Worm (Caenorhabditis elegans) whole organism, mixed stage, embryonic: Measurements from ENCODE around the gene T25B2.2.

ENCODE experiments used
- bed-3 ChIP-seq: fragments of 200-800 bp; sonication (Bioruptor generic); optimal IDR thresholded peaks from 3 replicates; lab custom pipeline; 2018; ENCODE audit warnings: mild to moderate bottlenecking, missing genetic modification characterization, moderate library complexity, missing compliant biosample characterization
- ces-1 ChIP-seq: fragments of 150-350 bp; optimal IDR thresholded peaks from 2 replicates; lab custom pipeline; 2014; ENCODE audit warnings: missing biosample characterization, missing genetic modification reagents, missing genetic modification characterization
- elt-1 ChIP-seq: sonication (generic microtip); optimal IDR thresholded peaks from 2 replicates; lab custom pipeline; 2017; ENCODE audit warnings: missing genetic modification characterization, mild to moderate bottlenecking, missing compliant biosample characterization, antibody characterized with exemption, moderate library complexity, borderline replicate concordance; ENCODE audit not compliant: insufficient read depth
- flh-1 ChIP-seq: fragments of 200-800 bp; sonication (Bioruptor generic); optimal IDR thresholded peaks from 2 replicates; lab custom pipeline; 2018; ENCODE audit warnings: mild to moderate bottlenecking, missing genetic modification characterization, moderate library complexity, missing compliant biosample characterization
- lin-13 ChIP-seq: fragments of 150-350 bp; optimal IDR thresholded peaks from 2 replicates; lab custom pipeline; 2014; ENCODE audit warnings: missing biosample characterization, missing genetic modification characterization
- lsy-2 ChIP-seq: fragments of 150-350 bp; optimal IDR thresholded peaks from 2 replicates; lab custom pipeline; 2014; ENCODE audit warnings: missing biosample characterization, missing genetic modification characterization
- mab-5 ChIP-seq: fragments of 150-350 bp; optimal IDR thresholded peaks from 2 replicates; lab custom pipeline; 2014; ENCODE audit warnings: missing biosample characterization, missing genetic modification characterization
- nhr-12 ChIP-seq: fragments of 150-350 bp; optimal IDR thresholded peaks from 2 replicates; lab custom pipeline; 2014; ENCODE audit warnings: missing biosample characterization, missing genetic modification characterization
- snpc-4 ChIP-seq: fragments of 150-350 bp; optimal IDR thresholded peaks from 2 replicates; lab custom pipeline; 2014; ENCODE audit warnings: missing biosample characterization, missing genetic modification characterization
- sptf-1 ChIP-seq: sonication (generic microtip); optimal IDR thresholded peaks from 2 replicates; lab custom pipeline; 2017; ENCODE audit warnings: mild to moderate bottlenecking, missing genetic modification characterization, moderate library complexity, missing compliant biosample characterization
- unc-39 ChIP-seq: fragments of 150-350 bp; optimal IDR thresholded peaks from 2 replicates; lab custom pipeline; 2014; ENCODE audit warnings: missing biosample characterization, missing genetic modification characterization
- unc-62 ChIP-seq: fragments of 150-350 bp; optimal IDR thresholded peaks from 2 replicates; lab custom pipeline; 2014; ENCODE audit warnings: missing biosample characterization, missing genetic modification reagents, missing genetic modification characterization

- TF ChIP-seq lsy-2 (tag; lab: Kevin White, UChicago) = no peak
- no peak for TF ChIP-seq elt-1 (tag; lab: Kevin White, UChicago)
- no peak for TF ChIP-seq bed-3 (GFP tag; lab: Kevin White, UChicago)
- no peak for TF ChIP-seq lin-13 (tag; lab: Kevin White, UChicago)
- TF ChIP-seq unc-62 (GFP tag; lab: Kevin White, UChicago) = no peak
- TF ChIP-seq nhr-12 = no peak
- no peak for TF ChIP-seq sptf-1 (tag; lab: Kevin White, UChicago)
- TF ChIP-seq snpc-4 (tag; lab: Kevin White, UChicago) = no peak
- TF ChIP-seq flh-1 (GFP tag; lab: Kevin White, UChicago) = no peak
- TF ChIP-seq unc-39 (tag; lab: Kevin White, UChicago) = no peak
- no peak for TF ChIP-seq ces-1 (GFP tag; lab: Kevin White, UChicago)
- TF ChIP-seq mab-5 = no peak
Measured at ce11 chrX:6160427-6160826, 9.0 kb upstream of the T25B2.2 start, which contains the start of gene odd-2.
